Worm (Caenorhabditis elegans) whole organism, early embryonic: ENCODE data around the gene W10G6.1.
A peak's percentile ranks its signal among the peaks of the same experiment; 100 is the strongest.
"Not testable (repeated sequence)": the region's sequence is repeated elsewhere in the genome, so short reads cannot be mapped to it uniquely, and the experiment has no call there.

Experiments used
- B0310.2 ChIP-seq: sonication (generic microtip); optimal IDR thresholded peaks from 2 replicates; lab custom pipeline; 2016; ENCODE audit warnings: mild to moderate bottlenecking, missing genetic modification characterization, missing compliant biosample characterization
- F13C5.2 ChIP-seq: sonication (generic microtip); optimal IDR thresholded peaks from 2 replicates; lab custom pipeline; 2017; ENCODE audit warnings: mild to moderate bottlenecking, missing genetic modification characterization, inconsistent platforms, missing compliant biosample characterization
- aly-1 ChIP-seq: sonication (generic microtip); optimal IDR thresholded peaks from 2 replicates; lab custom pipeline; 2016; ENCODE audit warnings: missing genetic modification characterization, missing compliant biosample characterization
- ama-1 ChIP-seq: fragments of 150-350 bp; optimal IDR thresholded peaks from 2 replicates; lab custom pipeline; 2014
- ceh-13 ChIP-seq: fragments of 200-800 bp; sonication (Bioruptor generic); optimal IDR thresholded peaks from 2 replicates; lab custom pipeline; 2018; ENCODE audit warnings: mild to moderate bottlenecking, missing genetic modification characterization, missing compliant biosample characterization
- ceh-36 ChIP-seq: sonication (generic microtip); optimal IDR thresholded peaks from 2 replicates; lab custom pipeline; 2016; ENCODE audit warnings: missing genetic modification characterization, inconsistent platforms, missing compliant biosample characterization
- ets-7 ChIP-seq: sonication (generic microtip); optimal IDR thresholded peaks from 2 replicates; lab custom pipeline; 2016; ENCODE audit warnings: missing genotype, missing genetic modification characterization, missing compliant biosample characterization
- flt-1 ChIP-seq: fragments of 200-800 bp; sonication (Bioruptor generic); IDR thresholded peaks from 2 replicates; pipeline ENCODE4 v1.3.6; 2022; ENCODE audit warnings: missing genetic modification characterization, missing compliant biosample characterization
- hmbx-1 ChIP-seq: sonication (generic microtip); optimal IDR thresholded peaks from 2 replicates; lab custom pipeline; 2016; ENCODE audit warnings: mild to moderate bottlenecking, missing genetic modification characterization, missing compliant biosample characterization
- hmg-4 ChIP-seq: fragments of 200-800 bp; sonication (Bioruptor generic); optimal IDR thresholded peaks from 2 replicates; lab custom pipeline; 2018; ENCODE audit warnings: mild to moderate bottlenecking, missing genetic modification characterization, missing compliant biosample characterization
- hnd-1 ChIP-seq: sonication (generic microtip); optimal IDR thresholded peaks from 2 replicates; lab custom pipeline; 2016; ENCODE audit warnings: missing genetic modification characterization, missing compliant biosample characterization
- pes-1 ChIP-seq: fragments of 200-800 bp; sonication (Bioruptor generic); IDR thresholded peaks from 2 replicates; pipeline ENCODE4 v1.3.6; 2022; ENCODE audit warnings: missing genetic modification reagents, missing genetic modification characterization, missing compliant biosample characterization
- scrt-1 ChIP-seq: fragments of 200-800 bp; sonication (Bioruptor generic); IDR thresholded peaks from 2 replicates; pipeline ENCODE4 v1.3.6; 2022; ENCODE audit warnings: missing genetic modification characterization, missing compliant biosample characterization
- sea-1 ChIP-seq: fragments of 200-800 bp; sonication (Bioruptor generic); conservative IDR thresholded peaks from 2 replicates; pipeline ENCODE4 v1.3.6; 2022; ENCODE audit warnings: missing genetic modification characterization, missing compliant biosample characterization
- tbx-11 ChIP-seq: fragments of 200-800 bp; sonication (Bioruptor generic); IDR thresholded peaks from 2 replicates; pipeline ENCODE4 v1.3.6; 2022; ENCODE audit warnings: missing genetic modification characterization, missing compliant biosample characterization
- tbx-37 ChIP-seq: fragments of 200-800 bp; sonication (Bioruptor generic); conservative IDR thresholded peaks from 2 replicates; pipeline ENCODE4 v1.3.6; 2022; ENCODE audit warnings: missing genetic modification reagents, missing genetic modification characterization, missing compliant biosample characterization
- tra-4 ChIP-seq: sonication (generic microtip); optimal IDR thresholded peaks from 2 replicates; lab custom pipeline; 2017; ENCODE audit warnings: missing genetic modification characterization, missing compliant biosample characterization

Gene W10G6.1

DNA sequence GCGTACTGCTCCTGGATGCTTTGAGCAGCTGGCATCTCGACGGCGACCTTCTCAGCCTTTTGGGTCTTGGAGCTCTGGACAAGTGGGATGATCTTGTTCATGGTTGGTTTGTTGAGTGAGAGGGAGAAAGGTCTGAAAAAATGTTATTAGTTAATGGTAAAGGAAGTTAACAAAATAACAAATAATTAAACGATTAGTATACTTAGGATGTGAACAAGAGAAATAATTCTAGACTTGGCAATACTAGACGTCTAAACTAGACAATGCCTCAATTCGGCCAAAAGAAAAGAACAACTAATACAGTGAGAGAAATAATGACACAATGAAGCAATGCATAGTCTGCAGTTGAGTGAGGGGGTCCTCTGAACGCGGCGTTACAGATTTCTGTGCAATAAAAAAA is 34.5 kb upstream of the W10G6.1 start, which contains the start of gene R11.4:
Gene R11.4 (minus strand): TSS at position 101 of the 400 bp plus-strand sequence.
- TF ChIP-seq hmbx-1 (tag; lab: Kevin White, UChicago) (no peak), F13C5.2 (tag; lab: Kevin White, UChicago) (no peak), ets-7 (tag; lab: Kevin White, UChicago) (no peak), tra-4 (no peak), scrt-1 (GFP tag; lab: Robert Waterston, UW) (no peak), tbx-37 (no peak), ceh-13 (GFP tag; lab: Kevin White, UChicago) (no peak), ama-1 (lab: Kevin White, UChicago) (no peak), tbx-11 (GFP tag; lab: Robert Waterston, UW) (no peak), hmg-4 (GFP tag; lab: Kevin White, UChicago) (no peak), aly-1 (no peak), pes-1 (GFP tag; lab: Robert Waterston, UW) (no peak), flt-1 (GFP tag; lab: Robert Waterston, UW) (no peak), ceh-36 (no peak)

DNA sequence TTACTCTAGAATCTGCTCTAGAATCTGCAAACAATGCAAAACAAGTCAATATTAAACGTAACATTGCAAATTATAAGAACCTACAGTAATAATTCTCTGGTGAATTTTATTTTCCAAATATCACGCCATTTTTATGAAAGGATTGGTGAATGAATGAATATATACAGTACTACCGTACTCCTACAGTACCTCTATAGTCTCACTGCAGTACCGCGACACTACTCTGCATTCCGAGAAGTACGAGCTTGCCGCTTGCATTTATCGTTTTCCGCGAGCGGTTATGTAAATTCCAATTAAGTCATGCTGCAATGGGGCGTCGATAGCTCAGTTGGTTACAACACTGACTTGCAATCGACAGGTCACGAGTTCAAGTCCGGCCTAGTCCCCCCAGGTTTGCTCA is 32.7 kb upstream of the W10G6.1 start, which contains the start of gene F23A7.4:
Gene F23A7.4 (plus strand): TSS at position 301 of the 400 bp plus-strand sequence.
- not testable (repeated sequence) for TF ChIP-seq ceh-13 (GFP tag; lab: Kevin White, UChicago); pes-1 (GFP tag; lab: Robert Waterston, UW); ets-7 (tag; lab: Kevin White, UChicago)

DNA sequence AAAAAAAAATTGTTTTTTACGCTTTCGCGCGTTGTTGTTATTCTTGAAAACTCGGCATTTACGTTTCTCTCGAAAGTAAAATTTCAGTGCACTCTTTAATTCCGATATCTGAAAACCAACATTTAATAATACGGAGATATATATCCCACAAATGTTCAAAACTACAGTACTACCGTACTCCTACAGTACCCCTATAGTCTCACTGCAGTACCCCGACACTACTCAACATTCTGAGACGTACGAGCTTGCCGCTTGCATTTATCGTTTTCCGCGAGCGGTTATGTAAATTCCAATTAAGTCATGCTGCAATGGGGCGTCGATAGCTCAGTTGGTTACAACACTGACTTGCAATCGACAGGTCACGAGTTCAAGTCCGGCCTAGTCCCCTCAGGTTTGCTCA is 31.9 kb upstream of the W10G6.1 start, which contains the start of gene F23A7.8:
Gene F23A7.8 (plus strand): TSS at position 301 of the 400 bp plus-strand sequence.
- TF ChIP-seq tra-4; pes-1 (GFP tag; lab: Robert Waterston, UW); hnd-1 (tag; lab: Kevin White, UChicago): not testable (repeated sequence)

DNA sequence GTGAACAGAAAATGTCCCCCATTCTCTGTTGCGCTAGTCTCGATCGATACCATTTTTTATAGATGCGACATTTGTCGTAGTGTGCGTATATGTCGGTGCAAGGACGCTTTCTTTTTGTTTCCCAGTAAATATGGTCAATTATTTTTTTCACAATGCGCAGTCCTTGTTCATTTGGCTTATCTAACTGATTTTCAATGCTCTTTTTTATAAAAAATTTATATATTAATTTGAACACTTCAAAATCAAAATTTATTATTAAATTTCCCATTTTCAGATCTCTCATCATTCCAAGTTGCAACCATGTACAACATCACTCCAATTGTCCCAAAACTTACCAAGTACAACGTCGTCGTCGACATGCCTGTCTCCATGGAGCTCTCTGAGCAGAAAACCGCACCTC is 27.9 kb upstream of the W10G6.1 start, which contains the start of gene F23A7.1:
Gene F23A7.1 (plus strand): TSS at position 301 of the 400 bp plus-strand sequence.
- TF ChIP-seq hnd-1 (tag; lab: Kevin White, UChicago) (no peak), pes-1 (GFP tag; lab: Robert Waterston, UW) (no peak), tbx-37 (no peak), hmbx-1 (tag; lab: Kevin White, UChicago) (no peak)

DNA sequence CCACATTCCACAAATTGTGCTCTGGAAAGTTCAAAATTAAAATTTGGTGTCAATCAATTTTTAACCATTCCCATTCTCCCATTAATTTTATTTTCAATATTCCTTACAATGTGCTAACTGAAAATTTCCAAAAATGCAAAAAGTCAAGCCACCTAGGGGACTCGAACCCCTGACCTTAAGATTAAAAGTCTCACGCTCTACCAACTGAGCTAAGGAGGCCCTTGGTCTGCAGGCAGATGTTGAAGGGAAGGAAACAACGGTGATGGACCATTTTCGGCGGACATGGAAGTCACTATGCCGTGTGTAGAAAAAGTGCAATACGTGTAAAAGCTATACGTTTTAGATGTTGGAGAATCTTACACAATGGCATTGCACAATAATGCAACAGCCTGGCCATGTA is 27.2 kb upstream of the W10G6.1 start:
- TF ChIP-seq hmg-4 (GFP tag; lab: Kevin White, UChicago) (no peak), pes-1 (GFP tag; lab: Robert Waterston, UW) (peak; percentile 54; the same call in 1 of the 2 replicates), ceh-13 (GFP tag; lab: Kevin White, UChicago) (peak; percentile 7), hnd-1 (tag; lab: Kevin White, UChicago) (no peak), B0310.2 (tag; lab: Kevin White, UChicago) (no peak), hmbx-1 (tag; lab: Kevin White, UChicago) (no peak), tbx-37 (no peak), scrt-1 (GFP tag; lab: Robert Waterston, UW) (no peak)

DNA sequence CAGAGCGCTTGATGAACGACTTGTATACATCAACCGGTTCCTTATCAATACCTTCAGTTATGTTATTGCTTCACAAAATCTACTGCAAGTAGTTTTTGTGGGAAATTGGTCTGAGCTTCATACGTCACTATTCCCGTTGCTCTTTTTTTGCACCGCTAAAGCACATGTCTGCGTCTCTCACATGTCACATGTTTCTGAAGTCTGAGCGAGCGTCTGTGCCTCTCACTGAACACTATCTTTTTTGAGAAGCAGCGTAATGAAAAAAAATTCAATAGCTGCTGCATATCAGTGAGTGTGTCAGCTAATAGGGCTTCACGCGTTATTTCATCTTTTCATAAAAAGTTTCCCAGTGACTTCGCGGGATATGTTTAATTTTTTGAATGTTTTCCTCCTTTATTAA is 26.7 kb upstream of the W10G6.1 start:
- TF ChIP-seq F13C5.2 (tag; lab: Kevin White, UChicago) (no peak), ceh-36 (no peak), tra-4 (no peak), ama-1 (lab: Kevin White, UChicago) (no peak), hnd-1 (tag; lab: Kevin White, UChicago) (no peak), aly-1 (no peak), flt-1 (GFP tag; lab: Robert Waterston, UW) (no peak), scrt-1 (GFP tag; lab: Robert Waterston, UW) (no peak), sea-1 (GFP tag; lab: Robert Waterston, UW) (no peak), tbx-11 (GFP tag; lab: Robert Waterston, UW) (no peak), tbx-37 (no peak), ceh-13 (GFP tag; lab: Kevin White, UChicago) (no peak), hmbx-1 (tag; lab: Kevin White, UChicago) (no peak), hmg-4 (GFP tag; lab: Kevin White, UChicago) (no peak), pes-1 (GFP tag; lab: Robert Waterston, UW) (no peak), ets-7 (tag; lab: Kevin White, UChicago) (no peak), B0310.2 (tag; lab: Kevin White, UChicago) (no peak)

DNA sequence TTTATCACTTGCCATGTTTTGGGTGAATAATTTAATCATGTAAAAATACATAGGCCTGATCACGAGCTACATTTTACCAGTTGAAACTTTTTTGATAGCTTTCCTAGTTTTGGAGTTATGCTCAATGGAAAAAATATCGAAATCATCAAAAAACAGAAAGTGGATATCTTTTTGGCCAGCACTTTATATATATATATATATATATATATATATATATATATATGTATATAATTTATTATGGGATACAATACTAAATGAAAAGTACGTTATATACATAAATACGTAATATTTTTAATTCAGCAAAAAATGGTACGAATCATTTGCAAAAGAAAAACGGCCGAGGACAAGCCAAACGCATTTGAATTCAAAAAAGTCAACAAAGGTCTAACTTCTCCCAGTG is 25.3 kb upstream of the W10G6.1 start, which contains the start of gene F23A7.3:
Gene F23A7.3 (plus strand): TSS at position 301 of the 400 bp plus-strand sequence.
- not testable (repeated sequence) for TF ChIP-seq sea-1 (GFP tag; lab: Robert Waterston, UW); tbx-11 (GFP tag; lab: Robert Waterston, UW); tra-4

DNA sequence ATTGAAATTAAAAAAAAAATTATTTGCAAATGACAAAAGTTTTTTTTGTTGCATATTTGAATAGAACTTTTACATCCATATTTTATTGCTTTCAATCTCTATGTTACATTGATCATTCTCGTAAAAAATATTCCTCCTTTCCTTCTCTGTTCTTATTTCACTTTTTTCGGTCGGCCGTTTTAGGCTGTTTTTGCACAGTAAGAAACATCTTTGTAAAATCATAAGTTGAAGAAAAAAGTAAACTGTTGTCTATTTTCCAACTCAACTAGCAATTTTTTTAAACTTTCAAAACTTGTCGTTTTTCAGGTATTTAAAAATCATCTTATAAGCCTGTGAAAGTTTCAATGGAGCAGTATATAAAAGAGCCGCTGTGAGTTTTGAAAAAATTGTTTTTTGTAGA is 16.4 kb upstream of the W10G6.1 start, which contains the start of gene F23A7.5:
Gene F23A7.5 (plus strand): TSS at position 301 of the 400 bp plus-strand sequence.
- TF ChIP-seq scrt-1 (GFP tag; lab: Robert Waterston, UW): no peak
- no peak for TF ChIP-seq sea-1 (GFP tag; lab: Robert Waterston, UW)
- TF ChIP-seq hnd-1 (tag; lab: Kevin White, UChicago): no peak
- no peak for TF ChIP-seq ama-1 (lab: Kevin White, UChicago)
- no peak for TF ChIP-seq hmg-4 (GFP tag; lab: Kevin White, UChicago)
- no peak for TF ChIP-seq pes-1 (GFP tag; lab: Robert Waterston, UW)
- TF ChIP-seq aly-1: no peak
- TF ChIP-seq ceh-13 (GFP tag; lab: Kevin White, UChicago): no peak
- TF ChIP-seq tbx-37: no peak
- no peak for TF ChIP-seq flt-1 (GFP tag; lab: Robert Waterston, UW)
- TF ChIP-seq F13C5.2 (tag; lab: Kevin White, UChicago): no peak
- no peak for TF ChIP-seq B0310.2 (tag; lab: Kevin White, UChicago)
- TF ChIP-seq hmbx-1 (tag; lab: Kevin White, UChicago): no peak
- TF ChIP-seq ets-7 (tag; lab: Kevin White, UChicago): no peak
